Worm (Caenorhabditis elegans) whole organism, L4/young adult: ENCODE results near the gene F43C9.2.

ENCODE experiments used
- W03F9.2 ChIP-seq: fragments of 150-350 bp; optimal IDR thresholded peaks from 2 replicates; lab custom pipeline; 2014; ENCODE audit warnings: missing biosample characterization, missing genetic modification characterization
- dao-5 ChIP-seq: sonication (generic microtip); optimal IDR thresholded peaks from 2 replicates; lab custom pipeline; 2016; ENCODE audit warnings: missing genotype, missing genetic modification characterization, moderate library complexity, missing compliant biosample characterization
- him-1 ChIP-seq: sonication (generic microtip); optimal IDR thresholded peaks from 2 replicates; lab custom pipeline; 2016; ENCODE audit warnings: missing genotype, missing genetic modification reagents, missing genetic modification characterization, missing compliant biosample characterization

The F43C9.2 gene

ce11 chrX:4821602-4822001, 38.2 kb downstream of the F43C9.2 start:
- no peak for TF ChIP-seq dao-5

DNA sequence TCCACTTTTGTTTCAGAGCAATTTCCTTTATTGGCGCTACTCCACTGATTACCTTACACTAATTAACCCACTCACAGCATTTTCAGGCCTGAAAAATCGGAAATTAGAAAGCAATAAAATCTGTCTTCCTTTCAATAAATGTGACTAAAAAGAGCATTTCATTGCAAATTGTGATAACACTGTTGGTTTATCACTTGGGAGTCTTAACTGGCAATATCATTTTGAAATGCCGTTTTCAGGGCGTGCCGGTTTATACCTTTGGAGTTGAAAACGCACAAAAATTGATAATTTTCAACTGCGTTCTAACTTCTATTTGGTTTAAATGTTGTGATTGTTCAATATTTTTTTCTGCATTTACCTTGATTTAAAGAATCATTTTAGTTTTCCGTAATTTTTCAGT, 38.8 kb downstream of the F43C9.2 start, which contains the start of gene R08E3.1:
TSS of gene R08E3.1 (plus strand) at position 386 of the 400 bp plus-strand sequence.
- TF ChIP-seq dao-5 (no peak), him-1 (tag; lab: Kevin White, UChicago) (no peak), W03F9.2 (no peak)
